Worm (Caenorhabditis elegans): ENCODE measurements around the gene nhr-121.
"Not testable (repeated sequence)": the region's sequence is repeated elsewhere in the genome, so short reads cannot be mapped to it uniquely, and the experiment has no call there.

nhr-121 gene

ce11 chrIII:2499275-2499674, 44.7 kb upstream of the nhr-121 start (continued):
- TF ChIP-seq madf-8 (GFP tag; conservative IDR thresholded peaks at IDR 0.05) (peak; percentile 52; the same call in 1 of the 2 replicates), F33H1.4 (GFP tag; IDR thresholded peaks at IDR 0.05) (peak; percentile 16; the same call in 1 of the 2 replicates), ceh-40 (GFP tag; IDR thresholded peaks at IDR 0.05) (peak; percentile 87), attf-3 (GFP tag; conservative IDR thresholded peaks at IDR 0.05) (peak; percentile 67; the same call in 1 of the 2 replicates), bed-1 (GFP tag; IDR thresholded peaks at IDR 0.05) (peak; percentile 96), hsf-1 (GFP tag; IDR thresholded peaks at IDR 0.05) (peak; percentile 80), K11D2.4 (GFP tag; IDR thresholded peaks at IDR 0.05) (peak; percentile 39; the same call in 1 of the 2 replicates), hmg-1.2 (GFP tag; IDR thresholded peaks at IDR 0.05) (peak; percentile 32; the same call in 1 of the 2 replicates), Y53F4B.3 (GFP tag; IDR thresholded peaks at IDR 0.05) (peak; percentile 99), let-526 (GFP tag; IDR thresholded peaks at IDR 0.05) (peak; percentile 93), lin-26 (GFP tag; IDR thresholded peaks at IDR 0.05) (peak; percentile 77), ceh-100 (GFP tag; IDR thresholded peaks at IDR 0.05) (peak; percentile 45; the same call in 1 of the 2 replicates), Y95B8A.8 (GFP tag; IDR thresholded peaks at IDR 0.05) (peak; percentile 61; the same call in 1 of the 2 replicates), nfya-2 (GFP tag; IDR thresholded peaks at IDR 0.05) (peak; percentile 90), rcor-1 (GFP tag; IDR thresholded peaks at IDR 0.05) (peak; percentile 51), madf-6 (GFP tag; IDR thresholded peaks at IDR 0.05) (peak; percentile 46; the same call in 1 of the 2 replicates), ztf-6 (GFP tag; IDR thresholded peaks at IDR 0.05) (peak; percentile 85; the same call in 1 of the 2 replicates)

DNA sequence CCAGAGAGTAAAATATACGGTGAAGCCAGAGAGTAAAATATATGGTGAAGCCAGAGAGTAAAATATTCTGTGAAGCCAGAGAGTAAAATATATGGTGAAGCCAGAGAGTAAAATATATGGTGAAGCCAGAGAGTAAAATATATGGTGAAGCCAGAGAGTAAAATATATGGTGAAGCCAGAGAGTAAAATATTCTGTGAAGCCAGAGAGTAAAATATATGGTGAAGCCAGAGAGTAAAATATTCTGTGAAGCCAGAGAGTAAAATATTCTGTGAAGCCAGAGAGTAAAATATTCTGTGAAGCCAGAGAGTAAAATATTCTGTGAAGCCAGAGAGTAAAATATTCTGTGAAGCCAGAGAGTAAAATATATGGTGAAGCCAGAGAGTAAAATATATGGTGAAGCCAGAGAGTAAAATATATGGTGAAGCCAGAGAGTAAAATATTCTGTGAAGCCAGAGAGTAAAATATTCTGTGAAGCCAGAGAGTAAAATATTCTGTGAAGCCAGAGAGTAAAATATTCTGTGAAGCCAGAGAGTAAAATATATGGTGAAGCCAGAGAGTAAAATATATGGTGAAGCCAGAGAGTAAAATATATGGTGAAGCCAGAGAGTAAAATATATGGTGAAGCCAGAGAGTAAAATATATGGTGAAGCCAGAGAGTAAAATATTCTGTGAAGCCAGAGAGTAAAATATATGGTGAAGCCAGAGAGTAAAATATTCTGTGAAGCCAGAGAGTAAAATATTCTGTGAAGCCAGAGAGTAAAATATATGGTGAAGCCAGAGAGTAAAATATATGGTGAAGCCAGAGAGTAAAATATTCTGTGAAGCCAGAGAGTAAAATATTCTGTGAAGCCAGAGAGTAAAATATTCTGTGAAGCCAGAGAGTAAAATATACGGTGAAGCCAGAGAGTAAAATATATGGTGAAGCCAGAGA, 42.9 kb upstream of the nhr-121 start:
- TF ChIP-seq attf-3 (GFP tag; conservative IDR thresholded peaks at IDR 0.05) (peak; percentile 62), pbrm-1 (GFP tag; IDR thresholded peaks at IDR 0.05) (peak; percentile 18; the same call in 1 of the 2 replicates), ztf-6 (GFP tag; IDR thresholded peaks at IDR 0.05) (peak; percentile 87; the same call in 1 of the 2 replicates), egl-18 (GFP tag; IDR thresholded peaks at IDR 0.05) (peak; percentile 74; the same call in 1 of the 2 replicates), nfya-2 (GFP tag; IDR thresholded peaks at IDR 0.05) (peak; percentile 90; the same call in 1 of the 2 replicates), ceh-40 (GFP tag; IDR thresholded peaks at IDR 0.05) (0 out of 2 replicates have a peak, but pooled peaks have one; percentile 35), hmg-1.2 (GFP tag; IDR thresholded peaks at IDR 0.05) (peak; percentile 28; the same call in 1 of the 2 replicates), let-526 (GFP tag; IDR thresholded peaks at IDR 0.05) (peak; percentile 87; the same call in 1 of the 2 replicates), cebp-2 (GFP tag; IDR thresholded peaks at IDR 0.05) (peak; percentile 93), hmg-20 (GFP tag; IDR thresholded peaks at IDR 0.05) (peak; percentile 75; the same call in 1 of the 2 replicates), Y95B8A.8 (GFP tag; IDR thresholded peaks at IDR 0.05) (peak; percentile 75; the same call in 1 of the 2 replicates), F33H1.4 (GFP tag; IDR thresholded peaks at IDR 0.05) (peak; percentile 40; the same call in 1 of the 2 replicates), ceh-91 (GFP tag; IDR thresholded peaks at IDR 0.05) (peak; percentile 79), Y53G8AR.9 (GFP tag; conservative IDR thresholded peaks at IDR 0.05) (peak; percentile 71), ceh-100 (GFP tag; IDR thresholded peaks at IDR 0.05) (peak; percentile 38; the same call in 1 of the 2 replicates), F39B2.1 (GFP tag; IDR thresholded peaks at IDR 0.05) (peak; percentile 93), lag-1 (GFP tag; IDR thresholded peaks at IDR 0.05) (peak; percentile 98; the same call in 1 of the 2 replicates), hsf-1 (GFP tag; IDR thresholded peaks at IDR 0.05) (peak; percentile 84), attf-6 (GFP tag; IDR thresholded peaks at IDR 0.05) (peak; percentile 81), D2030.7 (GFP tag; IDR thresholded peaks at IDR 0.05) (0 out of 2 replicates have a peak, but pooled peaks have one; percentile 21), ceh-58 (GFP tag; IDR thresholded peaks at IDR 0.05) (peak; percentile 99), madf-3 (GFP tag; IDR thresholded peaks at IDR 0.05) (peak; percentile 95), Y53F4B.3 (GFP tag; IDR thresholded peaks at IDR 0.05) (peak; percentile 100), sea-2 (GFP tag; IDR thresholded peaks at IDR 0.05) (peak; percentile 31; the same call in 1 of the 2 replicates), bed-1 (GFP tag; IDR thresholded peaks at IDR 0.05) (peak; percentile 98), egrh-3 (GFP tag; IDR thresholded peaks at IDR 0.05) (peak; percentile 100)

DNA sequence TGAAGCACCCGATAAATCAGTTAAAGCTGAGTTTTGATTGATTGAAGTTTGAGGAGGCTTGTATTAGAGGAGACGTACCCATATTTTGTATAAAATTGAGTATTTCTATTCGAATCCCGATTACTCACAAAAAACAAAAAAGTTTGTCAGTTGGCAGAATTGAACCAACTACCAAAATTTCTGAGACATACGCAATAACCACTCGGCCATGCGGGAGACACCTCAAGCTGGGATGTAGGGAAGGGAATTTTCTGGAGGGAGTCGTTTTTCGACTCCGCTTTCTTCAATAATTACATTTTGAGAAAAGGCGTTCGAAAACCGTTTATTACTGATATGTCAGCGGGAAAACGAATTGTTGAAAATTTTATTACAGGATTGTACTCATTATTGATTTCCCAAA, 40.1 kb upstream of the nhr-121 start:
- TF ChIP-seq mcd-1 (GFP tag; IDR thresholded peaks at IDR 0.05) (peak; percentile 50; the same call in 1 of the 2 replicates), B0261.1 (tag; optimal IDR thresholded peaks at IDR 0.05) (peak; percentile 55), D2030.7 (GFP tag; IDR thresholded peaks at IDR 0.05) (peak; percentile 16; the same call in 1 of the 2 replicates), ztf-28 (GFP tag; IDR thresholded peaks at IDR 0.05) (0 out of 2 replicates have a peak, but pooled peaks have one; percentile 12), madf-6 (GFP tag; IDR thresholded peaks at IDR 0.05) (peak; percentile 53; the same call in 1 of the 2 replicates), him-1 (tag; optimal IDR thresholded peaks at IDR 0.05) (peak; percentile 18), tbp1 (GFP tag; optimal IDR thresholded peaks at IDR 0.05) (peak; percentile 83), F33H1.4 (GFP tag; IDR thresholded peaks at IDR 0.05) (0 out of 2 replicates have a peak, but pooled peaks have one; percentile 12), hsf-1 (GFP tag; IDR thresholded peaks at IDR 0.05) (0 out of 2 replicates have a peak, but pooled peaks have one; percentile 39), hmg-1.2 (GFP tag; IDR thresholded peaks at IDR 0.05) (peak; percentile 48), aptf-3 (GFP tag; IDR thresholded peaks at IDR 0.05) (0 out of 2 replicates have a peak, but pooled peaks have one; percentile 59), let-526 (GFP tag; IDR thresholded peaks at IDR 0.05) (peak; percentile 36; the same call in 1 of the 2 replicates), snpc-4 (tag; optimal IDR thresholded peaks at IDR 0.05) (peak in 1 of 4 experiments; percentile 15), rpc-1 (optimal IDR thresholded peaks at IDR 0.05) (peak; percentile 26), rpc-1 (tag; optimal IDR thresholded peaks at IDR 0.05) (peak; percentile 50)
- not testable (repeated sequence) for TF ChIP-seq snpc-4 (GFP tag; optimal IDR thresholded peaks at IDR 0.05)

Data from whole organism, young adult.